Fruit fly (Drosophila melanogaster) whole organism, prepupa: Measurements from ENCODE around the gene CG13694.

Experiments used
- Blimp-1 ChIP-seq: fragments of 200-800 bp; sonication (Bioruptor generic); optimal IDR thresholded peaks from 3 replicates; lab custom pipeline; 2017; ENCODE audit warnings: missing biosample characterization, missing genetic modification characterization, mild to moderate bottlenecking, moderate library complexity, missing genetic modification reagents
- CG10631 ChIP-seq: fragments of 200-800 bp; sonication (Bioruptor generic); optimal IDR thresholded peaks from 2 replicates; lab custom pipeline; 2016; ENCODE audit warnings: missing biosample characterization, missing genetic modification characterization
- CG10669 ChIP-seq: fragments of 200-800 bp; sonication (Bioruptor generic); optimal IDR thresholded peaks from 3 replicates; lab custom pipeline; 2018; ENCODE audit warnings: missing biosample characterization, mild to moderate bottlenecking, missing genetic modification characterization, moderate library complexity
- CG11762 ChIP-seq: fragments of 200-800 bp; sonication (Bioruptor generic); optimal IDR thresholded peaks from 3 replicates; lab custom pipeline; 2016; ENCODE audit warnings: missing biosample characterization, missing genetic modification characterization; ENCODE audit not compliant: insufficient read depth
- CG11902 ChIP-seq: fragments of 200-800 bp; sonication (Bioruptor generic); optimal IDR thresholded peaks from 3 replicates; lab custom pipeline; 2016; ENCODE audit warnings: missing biosample characterization, missing genetic modification characterization
- CG15336 ChIP-seq: fragments of 200-800 bp; sonication (Bioruptor generic); IDR thresholded peaks from 2 replicates; pipeline ENCODE4 v1.3.6; 2022; ENCODE audit warnings: missing biosample characterization, missing genetic modification characterization
- CG1621 ChIP-seq: fragments of 200-800 bp; sonication (Bioruptor generic); optimal IDR thresholded peaks from 3 replicates; lab custom pipeline; 2018; ENCODE audit warnings: missing biosample characterization, mild to moderate bottlenecking, missing genetic modification characterization
- CG16779 ChIP-seq: fragments of 200-800 bp; sonication (Bioruptor generic); optimal IDR thresholded peaks from 3 replicates; lab custom pipeline; 2017; ENCODE audit warnings: missing biosample characterization, mild to moderate bottlenecking, missing genetic modification characterization
- CG31627 ChIP-seq: fragments of 200-800 bp; sonication (Bioruptor generic); optimal IDR thresholded peaks from 3 replicates; lab custom pipeline; 2016; ENCODE audit warnings: missing biosample characterization, missing genetic modification characterization
- CG32006 ChIP-seq: fragments of 200-800 bp; sonication (Bioruptor generic); optimal IDR thresholded peaks from 3 replicates; lab custom pipeline; 2017; ENCODE audit warnings: missing biosample characterization, mild to moderate bottlenecking, missing genetic modification characterization
- CG34406 ChIP-seq: fragments of 200-800 bp; sonication (Bioruptor generic); optimal IDR thresholded peaks from 3 replicates; lab custom pipeline; 2016; ENCODE audit warnings: missing biosample characterization, missing genetic modification characterization
- CG3919 ChIP-seq: fragments of 200-800 bp; sonication (Bioruptor generic); optimal IDR thresholded peaks from 3 replicates; lab custom pipeline; 2016; ENCODE audit warnings: missing biosample characterization, missing genetic modification characterization
- CG4318 ChIP-seq: fragments of 200-800 bp; sonication (Bioruptor generic); optimal IDR thresholded peaks from 3 replicates; lab custom pipeline; 2017; ENCODE audit warnings: missing biosample characterization, mild to moderate bottlenecking, missing genetic modification characterization
- CG6276 ChIP-seq: fragments of 200-800 bp; sonication (Bioruptor generic); optimal IDR thresholded peaks from 2 replicates; lab custom pipeline; 2017; ENCODE audit warnings: missing biosample characterization, mild to moderate bottlenecking, missing genetic modification characterization
- CG6792 ChIP-seq: fragments of 200-800 bp; sonication (Bioruptor generic); optimal IDR thresholded peaks from 3 replicates; lab custom pipeline; 2016; ENCODE audit warnings: missing biosample characterization, missing genetic modification characterization
- CG6808 ChIP-seq: fragments of 200-800 bp; sonication (Bioruptor generic); optimal IDR thresholded peaks from 3 replicates; lab custom pipeline; 2017; ENCODE audit warnings: missing biosample characterization, missing genetic modification characterization, mild to moderate bottlenecking, moderate library complexity, missing genetic modification reagents
- CG6854 ChIP-seq: fragments of 200-800 bp; sonication (Bioruptor generic); optimal IDR thresholded peaks from 2 replicates; lab custom pipeline; 2017; ENCODE audit warnings: missing biosample characterization, mild to moderate bottlenecking, missing genetic modification characterization
- CG8119 ChIP-seq: fragments of 200-800 bp; sonication (Bioruptor generic); IDR thresholded peaks from 3 replicates; pipeline ENCODE4 v1.3.6; 2022; ENCODE audit warnings: missing biosample characterization, missing genetic modification characterization
- CG8319 ChIP-seq: fragments of 200-800 bp; sonication (Bioruptor generic); optimal IDR thresholded peaks from 3 replicates; lab custom pipeline; 2016; ENCODE audit warnings: missing biosample characterization, missing genetic modification characterization
- CG8632 ChIP-seq: fragments of 200-800 bp; sonication (Bioruptor generic); optimal IDR thresholded peaks from 3 replicates; lab custom pipeline; 2016; ENCODE audit warnings: missing biosample characterization, missing genetic modification characterization
- CG9139 ChIP-seq: fragments of 200-800 bp; sonication (Bioruptor generic); optimal IDR thresholded peaks from 3 replicates; lab custom pipeline; 2017; ENCODE audit warnings: missing biosample characterization, mild to moderate bottlenecking, missing genetic modification characterization
- Eip75B ChIP-seq: fragments of 200-800 bp; sonication (Bioruptor generic); optimal IDR thresholded peaks from 3 replicates; lab custom pipeline; 2016; ENCODE audit warnings: missing biosample characterization, missing genetic modification characterization
- Eip78C ChIP-seq: fragments of 200-800 bp; sonication (Bioruptor generic); peaks from one replicate; lab custom pipeline; 2016; ENCODE audit warnings: missing biosample characterization, missing genetic modification characterization
- Eip93F ChIP-seq: fragments of 200-800 bp; sonication (Bioruptor generic); optimal IDR thresholded peaks from 2 replicates; lab custom pipeline; 2016; ENCODE audit warnings: missing biosample characterization, mild to moderate bottlenecking, missing genetic modification characterization
- Ets96B ChIP-seq: fragments of 200-800 bp; optimal IDR thresholded peaks from 2 replicates; lab custom pipeline; 2019; ENCODE audit warnings: missing biosample characterization, mild to moderate bottlenecking, missing genetic modification characterization, moderate library complexity
- Hr39 ChIP-seq: fragments of 200-800 bp; sonication (Bioruptor generic); optimal IDR thresholded peaks from 2 replicates; lab custom pipeline; 2016; ENCODE audit warnings: missing biosample characterization, missing genetic modification characterization
- Hr4 ChIP-seq: fragments of 200-800 bp; sonication (Bioruptor generic); optimal IDR thresholded peaks from 3 replicates; lab custom pipeline; 2016; ENCODE audit warnings: missing biosample characterization, missing genetic modification characterization
- Lpt ChIP-seq: fragments of 200-800 bp; sonication (Bioruptor generic); optimal IDR thresholded peaks from 3 replicates; lab custom pipeline; 2016; ENCODE audit warnings: missing biosample characterization, missing genetic modification characterization
- Met ChIP-seq: fragments of 200-800 bp; sonication (Bioruptor generic); optimal IDR thresholded peaks from 3 replicates; lab custom pipeline; 2016; ENCODE audit warnings: missing biosample characterization, missing genetic modification characterization
- OdsH ChIP-seq: fragments of 200-800 bp; sonication (Bioruptor generic); optimal IDR thresholded peaks from 3 replicates; lab custom pipeline; 2016; ENCODE audit warnings: missing biosample characterization, missing genetic modification characterization
- Smox ChIP-seq: fragments of 200-800 bp; sonication (Bioruptor generic); optimal IDR thresholded peaks from 3 replicates; lab custom pipeline; 2016; ENCODE audit warnings: missing biosample characterization, missing genetic modification characterization
- Sox102F ChIP-seq: fragments of 200-800 bp; sonication (Bioruptor generic); optimal IDR thresholded peaks from 2 replicates; lab custom pipeline; 2016; ENCODE audit warnings: missing biosample characterization, mild to moderate bottlenecking, missing genetic modification characterization
- Sox15 ChIP-seq: fragments of 200-800 bp; sonication (Bioruptor generic); optimal IDR thresholded peaks from 3 replicates; lab custom pipeline; 2016; ENCODE audit warnings: missing biosample characterization, missing genetic modification characterization
- dsx ChIP-seq: fragments of 200-800 bp; optimal IDR thresholded peaks from 3 replicates; lab custom pipeline; 2019; ENCODE audit warnings: missing biosample characterization, mild to moderate bottlenecking, missing genetic modification characterization, moderate library complexity; ENCODE audit not compliant: poor library complexity, severe bottlenecking
- eg ChIP-seq: fragments of 200-800 bp; sonication (Bioruptor generic); IDR thresholded peaks from 3 replicates; pipeline ENCODE4 v1.3.6; 2022; ENCODE audit warnings: missing biosample characterization, missing genetic modification characterization
- esn ChIP-seq: fragments of 200-800 bp; sonication (Bioruptor generic); optimal IDR thresholded peaks from 2 replicates; lab custom pipeline; 2016; ENCODE audit warnings: missing biosample characterization, mild to moderate bottlenecking, missing genetic modification characterization, moderate library complexity
- fd85E ChIP-seq: fragments of 200-800 bp; sonication (Bioruptor generic); optimal IDR thresholded peaks from 3 replicates; lab custom pipeline; 2016; ENCODE audit warnings: missing biosample characterization, missing genetic modification characterization
- fkh ChIP-seq: fragments of 200-800 bp; sonication (Bioruptor generic); optimal IDR thresholded peaks from 3 replicates; lab custom pipeline; 2017; ENCODE audit warnings: missing biosample characterization, mild to moderate bottlenecking, missing genetic modification characterization, moderate library complexity
- pdm3 ChIP-seq: fragments of 200-800 bp; sonication (Bioruptor generic); optimal IDR thresholded peaks from 3 replicates; lab custom pipeline; 2016; ENCODE audit warnings: missing biosample characterization, missing genetic modification characterization
- salr ChIP-seq, 2 experiments: fragments of 200-800 bp; sonication (Bioruptor generic); optimal IDR thresholded peaks; 3 replicates each; lab custom pipeline; 2016 to 2018; ENCODE audit warnings: missing biosample characterization in 2 of 2, missing genetic modification characterization in 2 of 2, mild to moderate bottlenecking in 1 of 2
- spab ChIP-seq: fragments of 200-800 bp; sonication (Bioruptor generic); optimal IDR thresholded peaks from 2 replicates; lab custom pipeline; 2017; ENCODE audit warnings: missing biosample characterization, mild to moderate bottlenecking, missing genetic modification characterization, missing genetic modification reagents
- ss ChIP-seq, 2 experiments: fragments of 200-800 bp; sonication (Bioruptor generic); optimal IDR thresholded peaks; 2 replicates in 1 of 2; 3 replicates in 1 of 2; lab custom pipeline; 2017 to 2018; ENCODE audit warnings: mild to moderate bottlenecking in 2 of 2, missing biosample characterization in 2 of 2, missing genetic modification characterization in 2 of 2, moderate library complexity in 1 of 2
- svp ChIP-seq: fragments of 200-800 bp; sonication (Bioruptor generic); peaks from one replicate; lab custom pipeline; 2016; ENCODE audit warnings: missing biosample characterization, missing genetic modification characterization
- topi ChIP-seq: fragments of 200-800 bp; sonication (Bioruptor generic); optimal IDR thresholded peaks from 3 replicates; lab custom pipeline; 2016; ENCODE audit warnings: missing biosample characterization, missing genetic modification characterization
- vri ChIP-seq: fragments of 200-800 bp; sonication (Bioruptor generic); optimal IDR thresholded peaks from 3 replicates; lab custom pipeline; 2016; ENCODE audit warnings: missing biosample characterization, mild to moderate bottlenecking, missing genetic modification characterization

The CG13694 gene

DNA sequence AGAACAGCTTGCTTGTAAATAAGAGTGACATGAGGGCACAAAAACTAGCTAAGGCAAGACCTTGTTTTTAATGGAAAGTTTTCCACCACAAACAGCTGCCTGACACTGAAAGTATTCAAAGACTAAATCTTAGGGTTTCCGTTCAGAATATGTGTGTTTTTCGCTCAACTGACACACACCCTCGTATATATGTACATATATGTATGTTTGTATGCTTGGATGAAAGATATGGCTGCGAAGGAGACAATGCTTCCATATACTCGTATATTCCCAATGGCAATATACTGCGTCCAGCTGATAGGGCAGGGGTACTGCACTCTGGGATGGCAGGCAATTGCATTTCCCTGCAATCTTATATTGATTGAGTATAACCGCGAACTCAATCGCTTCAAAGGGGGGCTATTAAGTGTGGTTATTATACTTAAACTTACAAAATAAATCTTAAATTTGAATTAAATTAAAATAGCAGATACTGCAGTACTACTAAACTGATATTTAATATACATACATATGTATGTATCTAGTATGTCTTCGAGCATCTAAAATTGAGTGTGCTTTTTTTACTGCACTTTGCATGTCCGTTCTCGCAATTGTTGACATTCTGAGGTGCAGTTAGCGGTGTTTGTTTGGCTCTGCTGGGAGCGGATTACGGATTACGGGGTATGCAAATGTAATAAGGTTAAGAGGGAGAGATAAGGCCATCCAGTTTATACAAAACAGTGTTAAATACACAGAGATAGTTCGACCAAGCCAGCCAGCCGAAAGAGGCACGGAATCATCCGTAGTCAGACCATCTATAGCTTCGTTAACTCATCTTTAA lies 18.5 kb upstream of the CG13694 start (continued):
- TF ChIP-seq dsx (no peak), salr (GFP tag; optimal IDR thresholded peaks at IDR 0.05; lab: Kevin White, UChicago) (no peak), CG3919 (GFP tag; lab: Kevin White, UChicago) (no peak), CG6854 (GFP tag; lab: Kevin White, UChicago) (no peak), CG11762 (no peak), Eip75B (peak; percentile 2), Met (GFP tag; lab: Kevin White, UChicago) (no peak), fd85E (GFP tag; lab: Kevin White, UChicago) (no peak), Eip93F (GFP tag; lab: Kevin White, UChicago) (no peak), OdsH (no peak), CG6276 (GFP tag; lab: Kevin White, UChicago) (no peak), Ets96B (tag; lab: Kevin White, UChicago) (peak; percentile 20), CG8319 (GFP tag; lab: Kevin White, UChicago) (no peak), esn (no peak), CG6792 (GFP tag; lab: Kevin White, UChicago) (peak; percentile 16), CG31627 (no peak), CG16779 (no peak), CG32006 (GFP tag; lab: Kevin White, UChicago) (peak; percentile 30), CG11902 (no peak)

DNA sequence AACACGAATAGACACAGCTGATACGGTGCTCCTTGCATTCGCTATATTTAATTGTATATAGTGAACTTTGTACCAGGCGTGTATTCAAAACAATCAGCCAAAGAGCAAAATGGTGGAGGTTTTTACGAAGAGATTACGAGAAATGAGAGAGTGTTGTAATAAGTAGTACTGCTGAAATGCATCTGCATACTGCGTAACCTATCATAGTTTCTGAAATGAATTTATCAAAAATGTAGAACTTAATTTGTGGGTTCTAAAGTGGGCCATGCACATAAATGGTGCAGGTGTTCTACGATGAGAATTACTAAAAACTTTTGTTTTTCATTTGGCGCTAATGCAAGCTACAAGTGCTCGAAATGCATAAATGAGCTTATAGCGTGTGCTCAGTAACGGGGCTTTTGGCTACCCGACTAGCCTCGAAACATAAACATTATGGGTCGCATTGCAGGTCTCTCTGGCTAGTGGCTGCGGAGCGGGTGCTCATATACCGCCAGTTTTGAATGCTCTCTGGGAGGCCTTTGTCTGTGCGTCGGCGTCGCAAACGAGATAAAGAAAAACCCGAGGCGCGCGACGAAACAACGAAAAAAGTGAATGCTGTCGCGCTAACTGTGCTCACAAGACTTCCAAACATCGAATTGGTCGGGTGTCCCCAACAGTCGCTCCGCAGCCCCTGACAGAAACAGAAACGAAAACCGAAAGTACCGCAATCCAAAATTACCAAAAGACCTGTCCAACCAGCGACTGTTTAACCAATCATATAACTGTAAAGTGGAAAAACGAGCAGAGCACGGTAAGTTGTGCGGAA lies 15.4 kb upstream of the CG13694 start, which contains the start of gene Gs1:
Gene Gs1 (plus strand): TSS at position 612 of the 805 bp plus-strand sequence.
- no peak for TF ChIP-seq CG4318
- peak; percentile 100 for TF ChIP-seq CG6808 (GFP tag; lab: Kevin White, UChicago)
- peak; percentile 27 for TF ChIP-seq Ets96B (tag; lab: Kevin White, UChicago)
- peak; percentile 75 for TF ChIP-seq svp (GFP tag; lab: Kevin White, UChicago)
- TF ChIP-seq Blimp-1 = peak; percentile 62
- no peak for TF ChIP-seq CG34406
- no peak for TF ChIP-seq fd85E (GFP tag; lab: Kevin White, UChicago)
- TF ChIP-seq CG8119 (GFP tag; lab: Robert Waterston, UW) = peak; percentile 57; the same call in 2 of the 3 replicates
- no peak for TF ChIP-seq Eip75B
- TF ChIP-seq ss (GFP tag; optimal IDR thresholded peaks at IDR 0.05; lab: Kevin White, UChicago) = peak; percentile 58 to 72
- TF ChIP-seq CG9139 = peak; percentile 50
- no peak for TF ChIP-seq Smox
- peak; percentile 55; the same call in 1 of the 2 replicates for TF ChIP-seq CG15336 (GFP tag; lab: Robert Waterston, UW)
- TF ChIP-seq CG31627 = no peak
- TF ChIP-seq Sox102F = peak; percentile 52
- TF ChIP-seq Lpt (GFP tag; lab: Kevin White, UChicago) = peak; percentile 15
- peak; percentile 24 for TF ChIP-seq CG3919 (GFP tag; lab: Kevin White, UChicago)
- no peak for TF ChIP-seq CG11762
- peak; percentile 43 for TF ChIP-seq Hr4 (GFP tag; lab: Kevin White, UChicago)
- TF ChIP-seq vri = peak; percentile 60
- no peak for TF ChIP-seq CG10669 (GFP tag; lab: Kevin White, UChicago)
- peak; percentile 5 for TF ChIP-seq OdsH
- no peak for TF ChIP-seq CG8632
- no peak for TF ChIP-seq Sox15
- TF ChIP-seq pdm3 (GFP tag; lab: Kevin White, UChicago) = no peak
- TF ChIP-seq salr (GFP tag; optimal IDR thresholded peaks at IDR 0.05; lab: Kevin White, UChicago) = peak in 1 of 2 experiments; percentile 21
- peak; percentile 87 for TF ChIP-seq Eip78C
- TF ChIP-seq CG1621 (tag; lab: Kevin White, UChicago) = peak; percentile 21
- peak; percentile 48 for TF ChIP-seq fkh (GFP tag; lab: Kevin White, UChicago)
- peak; percentile 5 for TF ChIP-seq spab (GFP tag; lab: Kevin White, UChicago)
- TF ChIP-seq dsx = no peak
- TF ChIP-seq Met (GFP tag; lab: Kevin White, UChicago) = peak; percentile 8
- TF ChIP-seq CG10631 (GFP tag; lab: Kevin White, UChicago) = no peak
- TF ChIP-seq topi = peak; percentile 20
- TF ChIP-seq CG6276 (GFP tag; lab: Kevin White, UChicago) = peak; percentile 86
- TF ChIP-seq Hr39 = no peak
- TF ChIP-seq eg (GFP tag; lab: Robert Waterston, UW) = peak; percentile 70; the same call in 1 of the 3 replicates
